Fruit fly (Drosophila melanogaster): ENCODE measurements around the gene CG33270.

CG33270 gene

DNA sequence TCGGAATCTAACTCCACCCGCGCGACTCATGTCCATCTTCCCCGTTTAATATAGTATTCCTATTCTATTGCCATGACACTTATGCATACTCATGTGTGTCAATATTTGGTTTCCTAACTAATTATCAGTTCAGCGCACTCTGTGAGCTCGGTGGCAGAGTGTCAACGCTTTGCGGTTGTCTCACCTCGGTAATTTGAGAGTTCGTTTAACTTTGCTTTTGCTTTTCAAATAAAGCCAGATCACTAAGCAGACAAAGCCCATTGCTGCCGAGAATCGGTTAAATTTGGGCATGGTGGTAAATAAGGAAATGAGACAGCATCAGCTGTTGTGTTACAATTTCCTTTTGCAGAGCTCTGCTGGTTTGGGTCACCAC, 38.1 kb downstream of the CG33270 start:
- TF ChIP-seq Dad (GFP tag; optimal IDR thresholded peaks at IDR 0.05): no peak
- no peak for TF ChIP-seq CG10274 (GFP tag; optimal IDR thresholded peaks at IDR 0.05)
- no peak for TF ChIP-seq stc (GFP tag; IDR thresholded peaks at IDR 0.05)
- TF ChIP-seq mirr (GFP tag; optimal IDR thresholded peaks at IDR 0.05): peak; percentile 68
- TF ChIP-seq Fer2 (tag; optimal IDR thresholded peaks at IDR 0.05): no peak
- 0 out of 2 replicates have a peak, but pooled peaks have one; percentile 11 for TF ChIP-seq chm (GFP tag; IDR thresholded peaks at IDR 0.05)
- TF ChIP-seq tna (GFP tag; IDR thresholded peaks at IDR 0.05; ENCODE audit: partially characterized antibody): no peak
- no peak for TF ChIP-seq Gug (GFP tag; IDR thresholded peaks at IDR 0.05)
- no peak for TF ChIP-seq twi (tag; optimal IDR thresholded peaks at IDR 0.05)
- TF ChIP-seq YL-1 (GFP tag; optimal IDR thresholded peaks at IDR 0.05): no peak
- TF ChIP-seq lbe (GFP tag; optimal IDR thresholded peaks at IDR 0.05): no peak
- TF ChIP-seq CG14050 (GFP tag; IDR thresholded peaks at IDR 0.05): no peak
- TF ChIP-seq fu2 (GFP tag; optimal IDR thresholded peaks at IDR 0.05): no peak
- peak; percentile 20 for TF ChIP-seq CG18262 (tag; optimal IDR thresholded peaks at IDR 0.05)
- TF ChIP-seq NC2β (GFP tag; optimal IDR thresholded peaks at IDR 0.05): peak; percentile 16
- TF ChIP-seq hth (optimal IDR thresholded peaks at IDR 0.05): no peak
- peak; percentile 42 for TF ChIP-seq CG6813 (GFP tag; optimal IDR thresholded peaks at IDR 0.05)
- TF ChIP-seq unc-4 (GFP tag; IDR thresholded peaks at IDR 0.05; ENCODE audit: partially characterized antibody): no peak
- no peak for TF ChIP-seq CG5180 (GFP tag; optimal IDR thresholded peaks at IDR 0.05)
- peak; percentile 13 for TF ChIP-seq CG15011 (GFP tag; optimal IDR thresholded peaks at IDR 0.05)
- TF ChIP-seq Nf-YA (GFP tag; IDR thresholded peaks at IDR 0.05): no peak
- TF ChIP-seq sima (GFP tag; optimal IDR thresholded peaks at IDR 0.05): no peak
- TF ChIP-seq Asciz (GFP tag; optimal IDR thresholded peaks at IDR 0.05): peak; percentile 55
- TF ChIP-seq CG12769 (tag; optimal IDR thresholded peaks at IDR 0.05): no peak
- TF ChIP-seq CG33557 (GFP tag; optimal IDR thresholded peaks at IDR 0.05): peak; percentile 64
- TF ChIP-seq danr (GFP tag; IDR thresholded peaks at IDR 0.05): no peak
- no peak for TF ChIP-seq Scr (GFP tag; IDR thresholded peaks at IDR 0.05; ENCODE audit: partially characterized antibody)
- no peak for TF ChIP-seq CG9797 (GFP tag; optimal IDR thresholded peaks at IDR 0.05)
- TF ChIP-seq Dek (tag; optimal IDR thresholded peaks at IDR 0.05): no peak
- no peak for TF ChIP-seq jigr1 (GFP tag; IDR thresholded peaks at IDR 0.05)
- TF ChIP-seq CG12219 (GFP tag; optimal IDR thresholded peaks at IDR 0.05): peak; percentile 23
- TF ChIP-seq CG3281 (GFP tag; optimal IDR thresholded peaks at IDR 0.05): peak; percentile 36
- peak; percentile 69 for TF ChIP-seq lab (GFP tag; optimal IDR thresholded peaks at IDR 0.05)
- TF ChIP-seq Ets65A (GFP tag): no peak
- TF ChIP-seq CG7786 (GFP tag; optimal IDR thresholded peaks at IDR 0.05): no peak
- TF ChIP-seq gro (GFP tag; optimal IDR thresholded peaks at IDR 0.05): no peak
- no peak for TF ChIP-seq CG31441 (GFP tag; IDR thresholded peaks at IDR 0.05)
- peak; percentile 22 for TF ChIP-seq CG10147 (GFP tag; optimal IDR thresholded peaks at IDR 0.05)
- TF ChIP-seq slp2 (GFP tag; optimal IDR thresholded peaks at IDR 0.05): no peak
- peak; percentile 6 for TF ChIP-seq CG11398 (GFP tag; optimal IDR thresholded peaks at IDR 0.05)
- peak; percentile 15; the same call in 1 of the 2 replicates for TF ChIP-seq E2f2 (GFP tag; IDR thresholded peaks at IDR 0.05)
- peak; percentile 30 for TF ChIP-seq CG1233 (GFP tag; optimal IDR thresholded peaks at IDR 0.05)
- TF ChIP-seq CG18476 (GFP tag; optimal IDR thresholded peaks at IDR 0.05): no peak
- TF ChIP-seq wdn (GFP tag; IDR thresholded peaks at IDR 0.05): no peak
- TF ChIP-seq CG15269 (tag; optimal IDR thresholded peaks at IDR 0.05): no peak
- TF ChIP-seq CG2678 (tag; optimal IDR thresholded peaks at IDR 0.05): peak; percentile 44
- peak; percentile 28; the same call in 1 of the 2 replicates for TF ChIP-seq CG11696 (GFP tag; IDR thresholded peaks at IDR 0.05)
- TF ChIP-seq tx (GFP tag; optimal IDR thresholded peaks at IDR 0.05): no peak
- TF ChIP-seq CG10321 (GFP tag; IDR thresholded peaks at IDR 0.05): no peak
- no peak for TF ChIP-seq Lhr (GFP tag; optimal IDR thresholded peaks at IDR 0.05)
- TF ChIP-seq CG11093 (GFP tag; IDR thresholded peaks at IDR 0.05): no peak
- TF ChIP-seq kay (GFP tag; optimal IDR thresholded peaks at IDR 0.05): peak; percentile 38

Data from whole organism, embryonic.